Fruit fly (Drosophila melanogaster) whole organism, embryonic: ENCODE measurements around the gene Polr1F.

ENCODE experiments used
- Abd-B ChIP-seq: fragments of 200-800 bp; sonication (Bioruptor generic); optimal IDR thresholded peaks from 2 replicates; lab custom pipeline; 2018; ENCODE audit warnings: missing biosample characterization, mild to moderate bottlenecking, missing genetic modification characterization, moderate library complexity
- Awh ChIP-seq: fragments of 200-800 bp; sonication (Bioruptor generic); IDR thresholded peaks from 2 replicates; pipeline ENCODE4, ENCODE4 v1.3.6; 2022; ENCODE audit warnings: missing biosample characterization, missing genetic modification characterization
- Blimp-1 ChIP-seq: fragments of 200-800 bp; sonication (Bioruptor generic); optimal IDR thresholded peaks from 3 replicates; lab custom pipeline; 2018; ENCODE audit warnings: missing biosample characterization, missing genetic modification characterization, mild to moderate bottlenecking, moderate library complexity, missing genetic modification reagents
- CG10321 ChIP-seq: fragments of 200-800 bp; sonication (Bioruptor generic); IDR thresholded peaks from 2 replicates; pipeline ENCODE4 v1.3.6; 2022; ENCODE audit warnings: missing biosample characterization, missing genetic modification characterization
- CG10654 ChIP-seq: fragments of 200-800 bp; sonication (Bioruptor generic); optimal IDR thresholded peaks from 2 replicates; lab custom pipeline; 2016; ENCODE audit warnings: missing biosample characterization, missing genetic modification characterization
- CG11085 ChIP-seq: fragments of 200-800 bp; sonication (Bioruptor generic); IDR thresholded peaks from 2 replicates; pipeline ENCODE4 v1.3.6; 2022; ENCODE audit warnings: missing biosample characterization, missing genetic modification characterization
- CG11247 ChIP-seq: fragments of 200-800 bp; sonication (Bioruptor generic); IDR thresholded peaks from 2 replicates; pipeline ENCODE4 v1.3.6; 2022; ENCODE audit warnings: missing biosample characterization, missing genetic modification characterization
- CG12155 ChIP-seq: fragments of 200-800 bp; sonication (Bioruptor generic); optimal IDR thresholded peaks from 3 replicates; lab custom pipeline; 2016; ENCODE audit warnings: missing biosample characterization, missing genetic modification characterization
- CG14014 ChIP-seq: fragments of 200-800 bp; sonication (Bioruptor generic); IDR thresholded peaks from 2 replicates; pipeline ENCODE4 v1.3.6; 2022; ENCODE audit warnings: missing biosample characterization, missing genetic modification characterization
- CG14965 ChIP-seq: fragments of 200-800 bp; sonication (Bioruptor generic); optimal IDR thresholded peaks from 2 replicates; lab custom pipeline; 2016; ENCODE audit warnings: missing biosample characterization, missing genetic modification characterization, borderline replicate concordance
- CG15696 ChIP-seq: fragments of 200-800 bp; sonication (Bioruptor generic); optimal IDR thresholded peaks from 2 replicates; lab custom pipeline; 2019; ENCODE audit warnings: missing biosample characterization, mild to moderate bottlenecking, missing genetic modification characterization, moderate library complexity
- CG30431 ChIP-seq: fragments of 200-800 bp; sonication (Bioruptor generic); optimal IDR thresholded peaks from 2 replicates; lab custom pipeline; 2017; ENCODE audit warnings: missing biosample characterization, missing genetic modification characterization
- CG3281 ChIP-seq: fragments of 200-800 bp; sonication (Bioruptor generic); optimal IDR thresholded peaks from 3 replicates; lab custom pipeline; 2017; ENCODE audit warnings: missing biosample characterization, mild to moderate bottlenecking, missing genetic modification characterization
- CG34224 ChIP-seq: fragments of 200-800 bp; sonication (Bioruptor generic); IDR thresholded peaks from 3 replicates; pipeline ENCODE4 v1.3.6; 2022; ENCODE audit warnings: missing biosample characterization, missing genetic modification characterization; ENCODE audit not compliant: partially characterized antibody
- CG34376 ChIP-seq: fragments of 200-800 bp; sonication (Bioruptor generic); optimal IDR thresholded peaks from 2 replicates; lab custom pipeline; 2018; ENCODE audit warnings: missing biosample characterization, mild to moderate bottlenecking, missing genetic modification characterization
- CG3847 ChIP-seq: fragments of 200-800 bp; sonication (Bioruptor generic); IDR thresholded peaks from 2 replicates; pipeline ENCODE4 v1.3.6; 2022; ENCODE audit warnings: missing biosample characterization, missing genetic modification characterization
- CG42726 ChIP-seq: fragments of 200-800 bp; sonication (Bioruptor generic); IDR thresholded peaks from 2 replicates; pipeline ENCODE4 v1.3.6; 2022; ENCODE audit warnings: missing biosample characterization, missing genetic modification characterization; ENCODE audit not compliant: partially characterized antibody
- CG4424 ChIP-seq: fragments of 200-800 bp; sonication (Bioruptor generic); optimal IDR thresholded peaks from 3 replicates; lab custom pipeline; 2016; ENCODE audit warnings: missing biosample characterization, missing genetic modification characterization
- CG6813 ChIP-seq: fragments of 200-800 bp; sonication (Bioruptor generic); optimal IDR thresholded peaks from 2 replicates; lab custom pipeline; 2017; ENCODE audit warnings: missing biosample characterization, missing genetic modification characterization, mild to moderate bottlenecking, moderate library complexity, missing genetic modification reagents
- CG6854 ChIP-seq: fragments of 200-800 bp; sonication (Bioruptor generic); optimal IDR thresholded peaks from 3 replicates; lab custom pipeline; 2017; ENCODE audit warnings: missing biosample characterization, mild to moderate bottlenecking, missing genetic modification characterization
- CG7556 ChIP-seq: fragments of 200-800 bp; sonication (Bioruptor generic); optimal IDR thresholded peaks from 2 replicates; lab custom pipeline; 2017; ENCODE audit warnings: missing biosample characterization, mild to moderate bottlenecking, missing genetic modification characterization
- CG8924 ChIP-seq: fragments of 200-800 bp; optimal IDR thresholded peaks from 3 replicates; lab custom pipeline; 2019; ENCODE audit warnings: missing biosample characterization, mild to moderate bottlenecking, missing genetic modification characterization, moderate library complexity
- CG9727 ChIP-seq: fragments of 200-800 bp; sonication (Bioruptor generic); optimal IDR thresholded peaks from 3 replicates; lab custom pipeline; 2017; ENCODE audit warnings: missing biosample characterization, mild to moderate bottlenecking, missing genetic modification characterization
- CG9797 ChIP-seq: fragments of 200-800 bp; sonication (Bioruptor generic); optimal IDR thresholded peaks from 3 replicates; lab custom pipeline; 2018; ENCODE audit warnings: missing biosample characterization, mild to moderate bottlenecking, missing genetic modification characterization
- Camta ChIP-seq: fragments of 200-800 bp; sonication (Bioruptor generic); optimal IDR thresholded peaks from 2 replicates; lab custom pipeline; 2016; ENCODE audit warnings: missing biosample characterization, missing genetic modification characterization
- Fer3 ChIP-seq: fragments of 200-800 bp; sonication (Bioruptor generic); optimal IDR thresholded peaks from 2 replicates; lab custom pipeline; 2018; ENCODE audit warnings: missing biosample characterization, mild to moderate bottlenecking, missing genetic modification characterization, moderate library complexity
- H2.0 ChIP-seq: fragments of 200-800 bp; sonication (Bioruptor generic); IDR thresholded peaks from 2 replicates; pipeline ENCODE4 v1.3.6; 2022; ENCODE audit warnings: missing biosample characterization, missing genetic modification characterization
- NK7.1 ChIP-seq: fragments of 200-800 bp; sonication (Bioruptor generic); optimal IDR thresholded peaks from 3 replicates; lab custom pipeline; 2016; ENCODE audit warnings: missing biosample characterization, missing genetic modification characterization
- Side ChIP-seq: fragments of 200-800 bp; sonication (Bioruptor generic); optimal IDR thresholded peaks from 2 replicates; lab custom pipeline; 2016; ENCODE audit warnings: missing biosample characterization, missing genetic modification characterization
- Sin3A ChIP-seq: fragments of >200 bp; optimal IDR thresholded peaks from 2 replicates; lab custom pipeline; 2018
- Tbp ChIP-seq: fragments of >200 bp; optimal IDR thresholded peaks from 2 replicates; lab custom pipeline; 2018; ENCODE audit warnings: missing biosample characterization, missing genetic modification characterization
- Xbp1 ChIP-seq: fragments of 200-800 bp; sonication (Bioruptor generic); optimal IDR thresholded peaks from 3 replicates; lab custom pipeline; 2016; ENCODE audit warnings: missing biosample characterization, mild to moderate bottlenecking, missing genetic modification characterization
- YL-1 ChIP-seq: fragments of 200-800 bp; sonication (Bioruptor generic); optimal IDR thresholded peaks from 3 replicates; lab custom pipeline; 2017; ENCODE audit warnings: missing biosample characterization, mild to moderate bottlenecking, missing genetic modification characterization
- abd-A ChIP-seq: fragments of 200-800 bp; sonication (Bioruptor generic); optimal IDR thresholded peaks from 3 replicates; lab custom pipeline; 2019; ENCODE audit warnings: missing biosample characterization, mild to moderate bottlenecking, missing genetic modification characterization, moderate library complexity
- bcd ChIP-seq: fragments of 200-800 bp; sonication (Bioruptor generic); optimal IDR thresholded peaks from 2 replicates; lab custom pipeline; 2017; ENCODE audit warnings: missing biosample characterization, mild to moderate bottlenecking, missing genetic modification characterization
- cato ChIP-seq: fragments of 200-800 bp; sonication (Bioruptor generic); optimal IDR thresholded peaks from 2 replicates; lab custom pipeline; 2016; ENCODE audit warnings: missing biosample characterization, missing genetic modification characterization, borderline replicate concordance
- crp ChIP-seq, 2 experiments: fragments of 200-800 bp; sonication (Bioruptor generic); optimal IDR thresholded peaks; 2 replicates in 1 of 2; 3 replicates in 1 of 2; lab custom pipeline; 2017; ENCODE audit warnings: missing biosample characterization in 2 of 2, missing genetic modification characterization in 2 of 2, mild to moderate bottlenecking in 1 of 2, moderate library complexity in 1 of 2
- dm ChIP-seq: fragments of 200-800 bp; sonication (Bioruptor generic); optimal IDR thresholded peaks from 3 replicates; lab custom pipeline; 2016; ENCODE audit warnings: missing biosample characterization, missing genetic modification characterization
- eve ChIP-seq, 2 experiments: fragments of >200 bp; optimal IDR thresholded peaks; 2 replicates each; lab custom pipeline; 2017; ENCODE audit warnings: missing biosample characterization in 2 of 2, missing genetic modification characterization in 2 of 2
- eyg ChIP-seq: fragments of 200-800 bp; sonication (Bioruptor generic); optimal IDR thresholded peaks from 3 replicates; lab custom pipeline; 2016; ENCODE audit warnings: missing biosample characterization, missing genetic modification characterization
- gfzf ChIP-seq: fragments of 200-800 bp; sonication (Bioruptor generic); optimal IDR thresholded peaks from 2 replicates; lab custom pipeline; 2016; ENCODE audit warnings: missing biosample characterization, mild to moderate bottlenecking, missing genetic modification characterization, moderate library complexity
- ind ChIP-seq: fragments of 200-800 bp; sonication (Bioruptor generic); optimal IDR thresholded peaks from 3 replicates; lab custom pipeline; 2016; ENCODE audit warnings: missing biosample characterization, missing genetic modification characterization
- onecut ChIP-seq: fragments of 200-800 bp; sonication (Bioruptor generic); IDR thresholded peaks from 2 replicates; pipeline ENCODE4 v1.3.6; 2022; ENCODE audit warnings: missing biosample characterization, missing genetic modification characterization
- sr ChIP-seq: fragments of 200-800 bp; sonication (Bioruptor generic); IDR thresholded peaks from 3 replicates; pipeline ENCODE4 v1.3.6; 2022; ENCODE audit warnings: missing biosample characterization, missing genetic modification characterization
- ssp ChIP-seq: fragments of 200-800 bp; sonication (Bioruptor generic); IDR thresholded peaks from 2 replicates; pipeline ENCODE4 v1.3.6; 2022; ENCODE audit warnings: missing biosample characterization, missing genetic modification characterization
- stwl ChIP-seq: fragments of 200-800 bp; sonication (Bioruptor generic); optimal IDR thresholded peaks from 3 replicates; lab custom pipeline; 2018; ENCODE audit warnings: missing biosample characterization, mild to moderate bottlenecking, missing genetic modification characterization, moderate library complexity
- tap ChIP-seq: fragments of 200-800 bp; optimal IDR thresholded peaks from 3 replicates; lab custom pipeline; 2019; ENCODE audit warnings: missing biosample characterization, mild to moderate bottlenecking, missing genetic modification characterization, moderate library complexity
- tll ChIP-seq, 2 experiments: fragments of 200-800 bp in 1 of 2; fragments of >200 bp in 1 of 2; sonication (Bioruptor generic) in 1 of 2; optimal IDR thresholded peaks; 2 replicates each; lab custom pipeline; 2017 to 2019; ENCODE audit warnings: missing biosample characterization in 2 of 2, missing genetic modification characterization in 2 of 2, mild to moderate bottlenecking in 1 of 2, moderate library complexity in 1 of 2
- toy ChIP-seq: fragments of 200-800 bp; sonication (Bioruptor generic); IDR thresholded peaks from 2 replicates; pipeline ENCODE4 v1.3.6; 2022; ENCODE audit warnings: missing biosample characterization, missing genetic modification characterization
- vfl ChIP-seq: fragments of 200-800 bp; sonication (Bioruptor generic); optimal IDR thresholded peaks from 2 replicates; lab custom pipeline; 2016; ENCODE audit warnings: missing biosample characterization, missing genetic modification characterization
- zfh2 ChIP-seq: fragments of 200-800 bp; sonication (Bioruptor generic); optimal IDR thresholded peaks from 2 replicates; lab custom pipeline; 2016; ENCODE audit warnings: missing biosample characterization, missing genetic modification characterization

Gene Polr1F

DNA sequence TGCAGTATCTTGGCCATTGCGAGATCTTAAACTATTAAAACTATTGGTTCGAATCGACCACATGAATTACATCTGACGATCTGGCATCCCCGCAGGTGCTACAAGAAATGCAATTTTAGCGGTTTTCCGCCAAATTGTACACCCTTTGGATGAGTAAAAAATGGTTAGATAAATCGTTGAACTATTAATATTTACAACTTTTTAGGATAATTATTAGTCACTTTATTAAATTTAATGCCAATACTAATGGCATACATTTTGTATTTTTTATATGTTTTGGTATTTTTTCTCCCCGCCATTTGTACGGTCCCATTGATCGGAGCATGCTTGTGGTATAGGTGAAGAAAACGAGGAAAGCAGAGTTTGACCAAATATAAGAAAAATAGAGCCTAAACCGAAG lies at the start of gene Polr1F, which contains the start of gene Rat1 (continued):
- TF ChIP-seq YL-1 (GFP tag; lab: Kevin White, UChicago) (peak; percentile 81), gfzf (peak; percentile 70), CG6854 (GFP tag; lab: Kevin White, UChicago) (no peak), CG3847 (GFP tag; lab: Robert Waterston, UW) (peak; percentile 18; the same call in 1 of the 2 replicates), H2.0 (no peak), NK7.1 (no peak), CG34376 (GFP tag; lab: Kevin White, UChicago) (peak; percentile 1), Awh (GFP tag; lab: Robert Waterston, UW) (no peak), CG6813 (GFP tag; lab: Kevin White, UChicago) (no peak), vfl (GFP tag; lab: Kevin White, UChicago) (peak; percentile 31), CG15696 (peak; percentile 23), ssp (GFP tag; lab: Robert Waterston, UW) (no peak), Side (GFP tag; lab: Kevin White, UChicago) (no peak), CG34224 (GFP tag; lab: Robert Waterston, UW) (0 out of 3 replicates have a peak, but pooled peaks have one; percentile 18), bcd (GFP tag; lab: Kevin White, UChicago) (no peak), eve (GFP tag; optimal IDR thresholded peaks at IDR 0.05; lab: Kevin White, UChicago) (no peak), Xbp1 (peak; percentile 50), CG30431 (GFP tag; lab: Kevin White, UChicago) (no peak), abd-A (tag; lab: Kevin White, UChicago) (no peak), CG8924 (peak; percentile 39), CG7556 (GFP tag; lab: Kevin White, UChicago) (peak; percentile 17), Sin3A (lab: Kevin White, UChicago) (peak; percentile 71), Abd-B (GFP tag; lab: Kevin White, UChicago) (no peak), Fer3 (tag; lab: Kevin White, UChicago) (peak; percentile 14), CG9727 (peak; percentile 19), CG11085 (no peak), Camta (GFP tag; lab: Kevin White, UChicago) (peak; percentile 28), toy (GFP tag; lab: Robert Waterston, UW) (no peak), CG14014 (GFP tag; lab: Robert Waterston, UW) (no peak), CG42726 (GFP tag; lab: Robert Waterston, UW) (no peak), CG9797 (GFP tag; lab: Kevin White, UChicago) (peak; percentile 90), eyg (GFP tag; lab: Kevin White, UChicago) (no peak), zfh2 (GFP tag; lab: Kevin White, UChicago) (peak; percentile 35), Tbp (GFP tag; lab: Kevin White, UChicago) (no peak), dm (GFP tag; lab: Kevin White, UChicago) (peak; percentile 85), CG10321 (GFP tag; lab: Robert Waterston, UW) (no peak), tll (GFP tag; optimal IDR thresholded peaks at IDR 0.05; lab: Kevin White, UChicago) (no peak), tap (tag; lab: Kevin White, UChicago) (no peak), sr (GFP tag; lab: Robert Waterston, UW) (no peak), ind (peak; percentile 5), crp (GFP tag; optimal IDR thresholded peaks at IDR 0.05; lab: Kevin White, UChicago) (peak in 1 of 2 experiments; percentile 46), Blimp-1 (GFP tag; lab: Kevin White, UChicago) (no peak), CG11247 (GFP tag; lab: Robert Waterston, UW) (no peak), CG4424 (GFP tag; lab: Kevin White, UChicago) (peak; percentile 19), CG12155 (peak; percentile 19), stwl (tag; lab: Kevin White, UChicago) (peak; percentile 30), CG10654 (peak; percentile 29), onecut (GFP tag; lab: Robert Waterston, UW) (no peak), CG14965 (GFP tag; lab: Kevin White, UChicago) (no peak), CG3281 (peak; percentile 2), cato (GFP tag; lab: Kevin White, UChicago) (no peak)
